Fruit fly (Drosophila melanogaster) whole organism, prepupa: ENCODE results near the gene Pde9.

Experiments used
- CG16779 ChIP-seq: fragments of 200-800 bp; sonication (Bioruptor generic); optimal IDR thresholded peaks from 3 replicates; lab custom pipeline; 2017; ENCODE audit warnings: missing biosample characterization, mild to moderate bottlenecking, missing genetic modification characterization
- OdsH ChIP-seq: fragments of 200-800 bp; sonication (Bioruptor generic); optimal IDR thresholded peaks from 3 replicates; lab custom pipeline; 2016; ENCODE audit warnings: missing biosample characterization, missing genetic modification characterization

DNA sequence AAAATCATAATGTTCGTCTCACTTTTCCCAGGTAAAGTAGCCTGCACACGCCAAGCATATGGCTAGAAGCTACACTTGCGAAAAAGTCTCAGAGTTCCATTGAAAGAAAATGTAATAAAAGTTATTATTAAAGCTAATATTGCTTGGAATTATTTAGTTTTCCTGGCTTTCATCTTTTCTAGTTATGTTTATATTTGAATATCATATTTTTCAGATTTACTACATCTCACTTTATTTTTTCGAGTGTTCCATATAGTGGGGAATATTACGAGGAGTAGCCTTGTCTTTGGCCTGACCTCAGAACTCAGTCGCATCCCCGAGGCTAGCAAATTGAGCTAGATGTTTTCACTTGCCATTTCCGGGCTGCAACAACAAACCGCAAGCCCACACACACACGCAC, 9.6 kb downstream of the Pde9 start:
- TF ChIP-seq CG16779 (tag; lab: Kevin White, UChicago): no peak
- TF ChIP-seq OdsH (GFP tag; lab: Kevin White, UChicago): no peak
